Worm (Caenorhabditis elegans): ENCODE results near the gene ptp-4A2.
A peak's percentile ranks its signal among the peaks of the same experiment; 100 is the strongest.

- TF ChIP-seq zfp-2 (tag; optimal IDR thresholded peaks at IDR 0.05) (no peak), snpc-4 (tag; optimal IDR thresholded peaks at IDR 0.05) (no peak), lsy-2 (tag; optimal IDR thresholded peaks at IDR 0.05) (peak; percentile 2 to 26), skn-1 (tag; optimal IDR thresholded peaks at IDR 0.05) (no peak), zag-1 (tag; optimal IDR thresholded peaks at IDR 0.05) (no peak), nhr-11 (tag; optimal IDR thresholded peaks at IDR 0.05) (peak; percentile 61), ceh-28 (tag; optimal IDR thresholded peaks at IDR 0.05) (no peak)
These were observed 2.6 kb upstream of the ptp-4A2 start for ce11 chrX:3945681-3946080.

Data from whole organism, L4 larva.